Worm (Caenorhabditis elegans) whole organism, young adult: ENCODE results near the gene C11D2.7.
A peak's percentile ranks its signal among the peaks of the same experiment; 100 is the strongest.

Experiments
- B0019.2 ChIP-seq: fragments of 200-800 bp; sonication (Bioruptor generic); conservative IDR thresholded peaks from 2 replicates; pipeline ENCODE4 v1.3.6; 2022; ENCODE audit warnings: missing genetic modification reagents, missing genetic modification characterization, missing compliant biosample characterization
- B0261.1 ChIP-seq: sonication (generic microtip); optimal IDR thresholded peaks from 2 replicates; lab custom pipeline; 2016; ENCODE audit warnings: mild to moderate bottlenecking, missing genetic modification characterization, moderate library complexity, missing compliant biosample characterization
- B0336.3 ChIP-seq: fragments of 200-800 bp; sonication (Bioruptor generic); IDR thresholded peaks from 2 replicates; pipeline ENCODE4 v1.3.6; 2022; ENCODE audit warnings: missing genetic modification characterization, missing compliant biosample characterization
- D2030.7 ChIP-seq: fragments of 200-800 bp; sonication (Bioruptor generic); IDR thresholded peaks from 2 replicates; pipeline ENCODE4 v1.3.6; 2022; ENCODE audit warnings: missing genetic modification reagents, missing genetic modification characterization, missing compliant biosample characterization
- F22D6.2 ChIP-seq: sonication (generic microtip); optimal IDR thresholded peaks from 2 replicates; lab custom pipeline; 2016; ENCODE audit warnings: mild to moderate bottlenecking, missing genetic modification characterization, missing compliant biosample characterization
- F23B12.7 ChIP-seq: sonication (generic microtip); optimal IDR thresholded peaks from 2 replicates; lab custom pipeline; 2017; ENCODE audit warnings: missing genetic modification characterization, mild to moderate bottlenecking, missing compliant biosample characterization, antibody characterized with exemption, moderate library complexity; ENCODE audit not compliant: insufficient read depth
- F39B2.1 ChIP-seq: fragments of 200-800 bp; sonication (Bioruptor generic); IDR thresholded peaks from 2 replicates; pipeline ENCODE4 v1.3.6; 2022; ENCODE audit warnings: missing genetic modification reagents, missing genetic modification characterization, missing compliant biosample characterization
- F52B5.7 ChIP-seq: sonication (generic microtip); optimal IDR thresholded peaks from 2 replicates; lab custom pipeline; 2016; ENCODE audit warnings: mild to moderate bottlenecking, missing genetic modification characterization, missing compliant biosample characterization
- Y56A3A.18 ChIP-seq: fragments of 200-800 bp; sonication (Bioruptor generic); IDR thresholded peaks from 2 replicates; pipeline ENCODE4 v1.3.6; 2022; ENCODE audit warnings: missing genetic modification reagents, missing genetic modification characterization, missing compliant biosample characterization
- Y67H2A.10 ChIP-seq: fragments of 200-800 bp; sonication (Bioruptor generic); conservative IDR thresholded peaks from 2 replicates; pipeline ENCODE4 v1.3.6; 2022; ENCODE audit warnings: missing genetic modification reagents, missing genetic modification characterization, missing compliant biosample characterization
- ZK185.1 ChIP-seq: sonication (generic microtip); optimal IDR thresholded peaks from 2 replicates; lab custom pipeline; 2016; ENCODE audit warnings: mild to moderate bottlenecking, missing genetic modification characterization, missing compliant biosample characterization; ENCODE audit not compliant: poor library complexity, severe bottlenecking
- ama-1 ChIP-seq, 3 experiments: fragments of 150-350 bp in 1 of 3; sonication (generic microtip) in 2 of 3; optimal IDR thresholded peaks; 2 replicates each; lab custom pipeline; 2014 to 2018; ENCODE audit warnings: missing biosample characterization in 2 of 3, missing genetic modification characterization in 2 of 3, missing genetic modification reagents in 2 of 3
- aptf-3 ChIP-seq: fragments of 200-800 bp; sonication (Bioruptor generic); IDR thresholded peaks from 2 replicates; pipeline ENCODE4 v1.3.6; 2022; ENCODE audit warnings: missing genetic modification characterization, missing compliant biosample characterization
- atf-7 ChIP-seq: sonication (generic microtip); optimal IDR thresholded peaks from 2 replicates; lab custom pipeline; 2017; ENCODE audit warnings: mild to moderate bottlenecking, missing genetic modification characterization, missing compliant biosample characterization
- athp-1 ChIP-seq: sonication (generic microtip); optimal IDR thresholded peaks from 2 replicates; lab custom pipeline; 2017; ENCODE audit warnings: mild to moderate bottlenecking, missing genetic modification characterization, missing compliant biosample characterization
- attf-6 ChIP-seq: fragments of 200-800 bp; sonication (Bioruptor generic); IDR thresholded peaks from 2 replicates; pipeline ENCODE4 v1.3.6; 2022; ENCODE audit warnings: missing genetic modification reagents, missing genetic modification characterization, missing compliant biosample characterization
- cebp-1 ChIP-seq, 2 experiments: fragments of 200-800 bp in 1 of 2; sonication (Bioruptor generic) in 1 of 2; sonication (generic microtip) in 1 of 2; IDR thresholded peaks in 1 of 2; optimal IDR thresholded peaks in 1 of 2; 2 replicates each; pipeline versions ENCODE4 v1.3.6 to Lab custom; 2017 to 2022; ENCODE audit warnings: missing compliant biosample characterization in 2 of 2, missing genetic modification characterization in 2 of 2, mild to moderate bottlenecking in 1 of 2, missing genetic modification reagents in 1 of 2, moderate library complexity in 1 of 2
- cebp-2 ChIP-seq: fragments of 200-800 bp; sonication (Bioruptor generic); IDR thresholded peaks from 2 replicates; pipeline ENCODE4 v1.3.6; 2022; ENCODE audit warnings: missing genetic modification characterization, missing compliant biosample characterization
- ceh-27 ChIP-seq: fragments of 200-800 bp; sonication (Bioruptor generic); optimal IDR thresholded peaks from 2 replicates; lab custom pipeline; 2018; ENCODE audit warnings: mild to moderate bottlenecking, missing genetic modification characterization, moderate library complexity, missing compliant biosample characterization
- ceh-40 ChIP-seq: fragments of 200-800 bp; sonication (Bioruptor generic); IDR thresholded peaks from 2 replicates; pipeline ENCODE4 v1.3.6; 2022; ENCODE audit warnings: missing genetic modification characterization, missing compliant biosample characterization
- ceh-79 ChIP-seq: sonication (generic microtip); optimal IDR thresholded peaks from 2 replicates; lab custom pipeline; 2017; ENCODE audit warnings: mild to moderate bottlenecking, missing genetic modification characterization, missing compliant biosample characterization
- chd-7 ChIP-seq: sonication (generic microtip); optimal IDR thresholded peaks from 2 replicates; lab custom pipeline; 2016; ENCODE audit warnings: mild to moderate bottlenecking, missing genetic modification characterization, moderate library complexity, missing compliant biosample characterization
- dpl-1 ChIP-seq: fragments of 150-350 bp; optimal IDR thresholded peaks from 2 replicates; lab custom pipeline; 2014; ENCODE audit warnings: missing biosample characterization, missing genetic modification reagents, missing genetic modification characterization
- egrh-3 ChIP-seq: fragments of 200-800 bp; sonication (Bioruptor generic); IDR thresholded peaks from 2 replicates; pipeline ENCODE4 v1.3.6; 2022; ENCODE audit warnings: missing genetic modification reagents, missing genetic modification characterization, missing compliant biosample characterization
- gei-17 ChIP-seq: fragments of 200-800 bp; sonication (Bioruptor generic); optimal IDR thresholded peaks from 2 replicates; lab custom pipeline; 2018; ENCODE audit warnings: mild to moderate bottlenecking, missing genetic modification characterization, missing compliant biosample characterization
- hlh-12 ChIP-seq: sonication (generic microtip); optimal IDR thresholded peaks from 2 replicates; lab custom pipeline; 2016; ENCODE audit warnings: missing genetic modification characterization, missing compliant biosample characterization
- hmg-20 ChIP-seq: fragments of 200-800 bp; sonication (Bioruptor generic); IDR thresholded peaks from 2 replicates; pipeline ENCODE4 v1.3.6; 2022; ENCODE audit warnings: missing genetic modification reagents, missing genetic modification characterization, missing compliant biosample characterization
- hrde-1 ChIP-seq: sonication (generic microtip); optimal IDR thresholded peaks from 2 replicates; lab custom pipeline; 2016; ENCODE audit warnings: missing genetic modification characterization, mild to moderate bottlenecking, missing compliant biosample characterization, moderate library complexity, missing genotype, missing genetic modification reagents, borderline replicate concordance
- lsl-1 ChIP-seq: fragments of 200-800 bp; sonication (Bioruptor generic); optimal IDR thresholded peaks from 2 replicates; lab custom pipeline; 2018; ENCODE audit warnings: mild to moderate bottlenecking, missing genetic modification characterization, moderate library complexity, missing compliant biosample characterization
- madf-8 ChIP-seq: fragments of 200-800 bp; sonication (Bioruptor generic); conservative IDR thresholded peaks from 2 replicates; pipeline ENCODE4 v1.3.6; 2022; ENCODE audit warnings: missing genetic modification reagents, missing genetic modification characterization, missing compliant biosample characterization
- nfya-1 ChIP-seq: sonication (generic microtip); optimal IDR thresholded peaks from 2 replicates; lab custom pipeline; 2017; ENCODE audit warnings: antibody characterized with exemption, missing compliant biosample characterization, missing genetic modification characterization, borderline replicate concordance; ENCODE audit not compliant: insufficient read depth
- nfya-2 ChIP-seq: fragments of 200-800 bp; sonication (Bioruptor generic); IDR thresholded peaks from 2 replicates; pipeline ENCODE4 v1.3.6; 2022; ENCODE audit warnings: missing genetic modification reagents, missing genetic modification characterization, missing compliant biosample characterization
- nfyb-1 ChIP-seq: fragments of 200-800 bp; sonication (Bioruptor generic); IDR thresholded peaks from 2 replicates; pipeline ENCODE4 v1.3.6; 2022; ENCODE audit warnings: missing genetic modification reagents, missing genetic modification characterization, missing compliant biosample characterization
- pha-4 ChIP-seq: fragments of 150-350 bp; sonication (generic microtip); optimal IDR thresholded peaks from 2 replicates; lab custom pipeline; 2014; ENCODE audit warnings: missing biosample characterization, missing genetic modification reagents, missing genetic modification characterization
- rcor-1 ChIP-seq: fragments of 200-800 bp; sonication (Bioruptor generic); IDR thresholded peaks from 2 replicates; pipeline ENCODE4 v1.3.6; 2022; ENCODE audit warnings: missing genetic modification reagents, missing genetic modification characterization, missing compliant biosample characterization
- snpc-3.4 ChIP-seq: sonication (generic microtip); optimal IDR thresholded peaks from 2 replicates; lab custom pipeline; 2017; ENCODE audit warnings: missing genetic modification characterization, mild to moderate bottlenecking, missing compliant biosample characterization, antibody characterized with exemption, moderate library complexity, missing genotype, missing genetic modification reagents
- snpc-4 ChIP-seq, 5 experiments: fragments of 150-350 bp in 1 of 5; sonication (generic microtip) in 4 of 5; optimal IDR thresholded peaks; 2 replicates each; lab custom pipeline; 2014 to 2018; ENCODE audit warnings: missing genetic modification characterization in 5 of 5, missing biosample characterization in 3 of 5, antibody characterized with exemption in 2 of 5, mild to moderate bottlenecking in 2 of 5, missing compliant biosample characterization in 2 of 5, missing genotype in 2 of 5, moderate library complexity in 2 of 5, missing genetic modification reagents in 1 of 5
- somi-1 ChIP-seq: fragments of 200-800 bp; sonication (Bioruptor generic); optimal IDR thresholded peaks from 2 replicates; lab custom pipeline; 2018; ENCODE audit warnings: mild to moderate bottlenecking, missing genetic modification characterization, missing compliant biosample characterization
- sptf-2 ChIP-seq: fragments of 200-800 bp; sonication (Bioruptor generic); optimal IDR thresholded peaks from 2 replicates; lab custom pipeline; 2018; ENCODE audit warnings: mild to moderate bottlenecking, missing genetic modification characterization, missing compliant biosample characterization
- tbp1 ChIP-seq: fragments of 200-800 bp; sonication (Bioruptor generic); optimal IDR thresholded peaks from 2 replicates; lab custom pipeline; 2018; ENCODE audit warnings: mild to moderate bottlenecking, missing genetic modification characterization, missing compliant biosample characterization
- unc-130 ChIP-seq: sonication (generic microtip); optimal IDR thresholded peaks from 2 replicates; lab custom pipeline; 2016; ENCODE audit warnings: missing genetic modification reagents, missing genetic modification characterization, missing compliant biosample characterization
- unc-62 ChIP-seq: fragments of 150-350 bp; optimal IDR thresholded peaks from 2 replicates; lab custom pipeline; 2014; ENCODE audit warnings: missing biosample characterization, missing genetic modification reagents, missing genetic modification characterization
- xnd-1 ChIP-seq: sonication (generic microtip); optimal IDR thresholded peaks from 2 replicates; lab custom pipeline; 2016; ENCODE audit warnings: missing genotype, missing genetic modification reagents, missing genetic modification characterization, missing compliant biosample characterization
- ztf-18 ChIP-seq: sonication (generic microtip); optimal IDR thresholded peaks from 2 replicates; lab custom pipeline; 2016; ENCODE audit warnings: missing genotype, mild to moderate bottlenecking, missing genetic modification characterization, missing compliant biosample characterization
- ztf-22 ChIP-seq: fragments of 200-800 bp; sonication (Bioruptor generic); optimal IDR thresholded peaks from 2 replicates; lab custom pipeline; 2018; ENCODE audit warnings: mild to moderate bottlenecking, missing genetic modification characterization, moderate library complexity, missing compliant biosample characterization
- ztf-3 ChIP-seq: fragments of 200-800 bp; sonication (Bioruptor generic); optimal IDR thresholded peaks from 2 replicates; lab custom pipeline; 2018; ENCODE audit warnings: mild to moderate bottlenecking, missing genetic modification characterization, missing compliant biosample characterization

The C11D2.7 gene

DNA sequence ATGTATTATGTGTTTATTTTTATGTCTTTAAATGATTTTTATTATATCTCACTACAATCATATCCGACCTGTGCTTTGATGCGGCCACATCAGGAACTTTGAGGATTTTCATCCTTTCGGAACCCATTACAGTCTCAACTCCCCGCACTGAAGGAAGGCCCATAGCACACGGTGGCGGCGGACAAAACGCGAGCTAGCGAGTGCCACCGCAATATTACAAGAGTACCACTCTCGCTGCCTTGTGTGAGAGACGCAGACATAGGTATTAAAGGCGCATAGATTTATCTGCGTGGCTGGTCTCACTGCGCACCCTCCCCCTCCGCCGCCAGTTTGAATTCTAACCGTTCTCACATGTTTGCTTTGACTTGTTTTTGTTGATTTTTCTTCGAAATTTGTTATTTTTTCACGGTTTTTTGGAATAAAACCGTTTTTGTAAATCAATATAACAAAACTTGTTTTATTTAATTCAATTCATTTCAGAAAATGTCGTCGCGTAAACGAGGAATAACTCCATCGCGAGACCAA lies 37.4 kb downstream of the C11D2.7 start, which contains the start of gene zen-4 (continued):
- peak; percentile 82 for TF ChIP-seq unc-130 (GFP tag; lab: Kevin White, UChicago)
- peak; percentile 20 for TF ChIP-seq sptf-2 (GFP tag; lab: Kevin White, UChicago)
- no peak for TF ChIP-seq F52B5.7 (tag; lab: Kevin White, UChicago)
- TF ChIP-seq dpl-1 (GFP tag; lab: Kevin White, UChicago) = peak; percentile 61
- no peak for TF ChIP-seq gei-17 (GFP tag; lab: Kevin White, UChicago)
- peak; percentile 82 for TF ChIP-seq tbp1 (GFP tag; lab: Kevin White, UChicago)
- peak; percentile 67; the same call in 1 of the 2 replicates for TF ChIP-seq F39B2.1
- no peak for TF ChIP-seq Y67H2A.10 (GFP tag; lab: Robert Waterston, UW)
- TF ChIP-seq hlh-12 (tag; lab: Kevin White, UChicago) = no peak
- TF ChIP-seq B0261.1 (tag; lab: Kevin White, UChicago) = no peak
- TF ChIP-seq attf-6 (GFP tag; lab: Robert Waterston, UW) = peak; percentile 96
- 0 out of 2 replicates have a peak, but pooled peaks have one; percentile 51 for TF ChIP-seq aptf-3
- no peak for TF ChIP-seq ztf-22 (GFP tag; lab: Kevin White, UChicago)
- 0 out of 2 replicates have a peak, but pooled peaks have one; percentile 68 for TF ChIP-seq nfya-2 (GFP tag; lab: Robert Waterston, UW)
- TF ChIP-seq nfyb-1 (GFP tag; lab: Robert Waterston, UW) = peak; percentile 71; the same call in 1 of the 2 replicates
- TF ChIP-seq hmg-20 = peak; percentile 84
- peak; percentile 52 for TF ChIP-seq ztf-18
- TF ChIP-seq somi-1 (GFP tag; lab: Kevin White, UChicago) = no peak
- TF ChIP-seq D2030.7 (GFP tag; lab: Robert Waterston, UW) = peak; percentile 95
- TF ChIP-seq unc-62 (GFP tag; lab: Kevin White, UChicago) = no peak
- TF ChIP-seq B0336.3 (GFP tag; lab: Robert Waterston, UW) = peak; percentile 95
- peak; percentile 99 for TF ChIP-seq snpc-4 (GFP tag; optimal IDR thresholded peaks at IDR 0.05; lab: Kevin White, UChicago)
- peak; percentile 98 to 99 (median 98) for TF ChIP-seq snpc-4 (tag; optimal IDR thresholded peaks at IDR 0.05; lab: Kevin White, UChicago)
- TF ChIP-seq ceh-40 (GFP tag; lab: Robert Waterston, UW) = no peak
- peak; percentile 63 for TF ChIP-seq egrh-3 (GFP tag; lab: Robert Waterston, UW)
- TF ChIP-seq nfya-1 (tag; lab: Kevin White, UChicago) = no peak
- TF ChIP-seq ama-1 (optimal IDR thresholded peaks at IDR 0.05; lab: Kevin White, UChicago) = no peak
- no peak for TF ChIP-seq ama-1 (GFP tag; optimal IDR thresholded peaks at IDR 0.05; lab: Kevin White, UChicago)
- peak; percentile 5 for TF ChIP-seq chd-7
- TF ChIP-seq ceh-79 = no peak
- TF ChIP-seq snpc-3.4 (tag; lab: Kevin White, UChicago) = peak; percentile 97
- no peak for TF ChIP-seq pha-4 (tag; lab: Kevin White, UChicago)
- TF ChIP-seq madf-8 (GFP tag; lab: Robert Waterston, UW) = peak; percentile 75
- TF ChIP-seq ztf-3 (GFP tag; lab: Kevin White, UChicago) = no peak
- TF ChIP-seq B0019.2 (GFP tag; lab: Robert Waterston, UW) = peak; percentile 55
- peak; percentile 86 for TF ChIP-seq lsl-1 (GFP tag; lab: Kevin White, UChicago)
- peak; percentile 77 for TF ChIP-seq hrde-1 (tag; lab: Kevin White, UChicago)
- TF ChIP-seq ZK185.1 (tag; lab: Kevin White, UChicago) = no peak
- peak; percentile 24 for TF ChIP-seq F23B12.7
- TF ChIP-seq F22D6.2 = no peak
- TF ChIP-seq cebp-2 (GFP tag; lab: Robert Waterston, UW) = peak; percentile 76; the same call in 1 of the 2 replicates
- no peak for TF ChIP-seq cebp-1 (GFP tag; IDR thresholded peaks at IDR 0.05; lab: Robert Waterston, UW)
- peak; percentile 42 for TF ChIP-seq cebp-1 (tag; optimal IDR thresholded peaks at IDR 0.05; lab: Kevin White, UChicago)
- peak; percentile 94 for TF ChIP-seq rcor-1 (GFP tag; lab: Robert Waterston, UW)
- no peak for TF ChIP-seq atf-7 (tag; lab: Kevin White, UChicago)
- peak; percentile 80; the same call in 1 of the 2 replicates for TF ChIP-seq Y56A3A.18 (GFP tag; lab: Robert Waterston, UW)
- TF ChIP-seq athp-1 (tag; lab: Kevin White, UChicago) = peak; percentile 80
- no peak for TF ChIP-seq ceh-27
- TF ChIP-seq xnd-1 = peak; percentile 66
